Worm (Caenorhabditis elegans) whole organism, midembryonic: ENCODE data around the gene ZK185.4.

Source experiments
- T22C8.4 ChIP-seq: fragments of 200-800 bp; sonication (Bioruptor generic); IDR thresholded peaks from 2 replicates; pipeline ENCODE4 v1.3.6; 2022; ENCODE audit warnings: missing genetic modification characterization, missing compliant biosample characterization
- cog-1 ChIP-seq: sonication (generic microtip); optimal IDR thresholded peaks from 2 replicates; lab custom pipeline; 2016; ENCODE audit warnings: missing genetic modification characterization, missing compliant biosample characterization
- flt-1 ChIP-seq: fragments of 200-800 bp; sonication (Bioruptor generic); IDR thresholded peaks from 2 replicates; pipeline ENCODE4 v1.3.6; 2022; ENCODE audit warnings: missing genetic modification characterization, missing compliant biosample characterization
- med-1 ChIP-seq: sonication (generic microtip); optimal IDR thresholded peaks from 2 replicates; lab custom pipeline; 2017; ENCODE audit warnings: missing genetic modification characterization, mild to moderate bottlenecking, missing compliant biosample characterization, antibody characterized with exemption, missing genetic modification reagents; ENCODE audit not compliant: insufficient read depth
- ztf-23 ChIP-seq: fragments of 200-800 bp; sonication (Bioruptor generic); IDR thresholded peaks from 2 replicates; pipeline ENCODE4 v1.3.6; 2022; ENCODE audit warnings: missing genetic modification reagents, missing genetic modification characterization, missing compliant biosample characterization

- TF ChIP-seq med-1 (GFP tag; lab: Kevin White, UChicago) (no peak), cog-1 (no peak), T22C8.4 (GFP tag; lab: Robert Waterston, UW) (no peak), flt-1 (GFP tag; lab: Robert Waterston, UW) (no peak), ztf-23 (GFP tag; lab: Robert Waterston, UW) (no peak)
Observed at ce11 chrIV:4559160-4559559, 26.2 kb upstream of the ZK185.4 start.
